Fruit fly (Drosophila melanogaster) whole organism, embryonic: ENCODE results near the gene mei-218.

Experiments
- CG10209 ChIP-seq: fragments of 200-800 bp; sonication (Bioruptor generic); optimal IDR thresholded peaks from 3 replicates; lab custom pipeline; 2017; ENCODE audit warnings: missing biosample characterization, mild to moderate bottlenecking, missing genetic modification characterization, missing genetic modification reagents
- CG10654 ChIP-seq: fragments of 200-800 bp; sonication (Bioruptor generic); optimal IDR thresholded peaks from 2 replicates; lab custom pipeline; 2016; ENCODE audit warnings: missing biosample characterization, missing genetic modification characterization
- CG11695 ChIP-seq: fragments of 200-800 bp; sonication (Bioruptor generic); IDR thresholded peaks from 3 replicates; pipeline ENCODE4 v1.3.6; 2022; ENCODE audit warnings: missing biosample characterization, missing genetic modification characterization
- CG12744 ChIP-seq: fragments of 200-800 bp; sonication (Bioruptor generic); optimal IDR thresholded peaks from 2 replicates; lab custom pipeline; 2016; ENCODE audit warnings: missing biosample characterization, missing genetic modification characterization
- CG15269 ChIP-seq: fragments of 200-800 bp; sonication (Bioruptor generic); optimal IDR thresholded peaks from 2 replicates; lab custom pipeline; 2018; ENCODE audit warnings: missing biosample characterization, mild to moderate bottlenecking, missing genetic modification characterization, moderate library complexity
- CG17186 ChIP-seq: fragments of 200-800 bp; sonication (Bioruptor generic); optimal IDR thresholded peaks from 3 replicates; lab custom pipeline; 2017; ENCODE audit warnings: missing biosample characterization, missing genetic modification reagents, missing genetic modification characterization
- CG17361 ChIP-seq: fragments of 200-800 bp; sonication (Bioruptor generic); IDR thresholded peaks from 3 replicates; pipeline ENCODE4 v1.3.6; 2022; ENCODE audit warnings: missing biosample characterization, missing genetic modification characterization
- CG2678 ChIP-seq: fragments of 200-800 bp; sonication (Bioruptor generic); optimal IDR thresholded peaks from 3 replicates; lab custom pipeline; 2019; ENCODE audit warnings: missing biosample characterization, mild to moderate bottlenecking, missing genetic modification characterization, moderate library complexity
- CG31388 ChIP-seq: fragments of 200-800 bp; sonication (Bioruptor generic); optimal IDR thresholded peaks from 2 replicates; lab custom pipeline; 2016; ENCODE audit warnings: missing biosample characterization, missing genetic modification characterization
- CG3163 ChIP-seq: fragments of 200-800 bp; sonication (Bioruptor generic); optimal IDR thresholded peaks from 3 replicates; lab custom pipeline; 2016; ENCODE audit warnings: missing biosample characterization, missing genetic modification characterization
- CG3407 ChIP-seq: fragments of 200-800 bp; sonication (Bioruptor generic); optimal IDR thresholded peaks from 2 replicates; lab custom pipeline; 2018; ENCODE audit warnings: missing biosample characterization, mild to moderate bottlenecking, missing genetic modification characterization
- CG3838 ChIP-seq: fragments of 200-800 bp; sonication (Bioruptor generic); optimal IDR thresholded peaks from 3 replicates; lab custom pipeline; 2016; ENCODE audit warnings: missing biosample characterization, missing genetic modification characterization
- CG4730 ChIP-seq: fragments of 200-800 bp; sonication (Bioruptor generic); IDR thresholded peaks from 2 replicates; pipeline ENCODE4 v1.3.6; 2022; ENCODE audit warnings: missing biosample characterization, missing genetic modification characterization
- CG4854 ChIP-seq: fragments of 200-800 bp; sonication (Bioruptor generic); optimal IDR thresholded peaks from 2 replicates; lab custom pipeline; 2016; ENCODE audit warnings: missing biosample characterization, missing genetic modification characterization, inconsistent platforms
- CG6854 ChIP-seq: fragments of 200-800 bp; sonication (Bioruptor generic); optimal IDR thresholded peaks from 3 replicates; lab custom pipeline; 2017; ENCODE audit warnings: missing biosample characterization, mild to moderate bottlenecking, missing genetic modification characterization
- CG7963 ChIP-seq: fragments of 200-800 bp; sonication (Bioruptor generic); IDR thresholded peaks from 3 replicates; pipeline ENCODE4 v1.3.6; 2022; ENCODE audit warnings: missing biosample characterization, missing genetic modification characterization; ENCODE audit not compliant: partially characterized antibody
- CG8944 ChIP-seq: fragments of 200-800 bp; sonication (Bioruptor generic); optimal IDR thresholded peaks from 3 replicates; lab custom pipeline; 2016; ENCODE audit warnings: missing biosample characterization, missing genetic modification characterization
- Chrac-16 ChIP-seq: fragments of 200-800 bp; sonication (Bioruptor generic); optimal IDR thresholded peaks from 3 replicates; lab custom pipeline; 2016; ENCODE audit warnings: missing biosample characterization, missing genetic modification characterization
- Fer3 ChIP-seq: fragments of 200-800 bp; sonication (Bioruptor generic); optimal IDR thresholded peaks from 2 replicates; lab custom pipeline; 2018; ENCODE audit warnings: missing biosample characterization, mild to moderate bottlenecking, missing genetic modification characterization, moderate library complexity
- HLH3B ChIP-seq: fragments of 200-800 bp; sonication (Bioruptor generic); IDR thresholded peaks from 2 replicates; pipeline ENCODE4 v1.3.6; 2022; ENCODE audit warnings: missing biosample characterization, missing genetic modification characterization
- Hsf ChIP-seq: fragments of 200-800 bp; sonication (Bioruptor generic); optimal IDR thresholded peaks from 3 replicates; lab custom pipeline; 2016; ENCODE audit warnings: missing biosample characterization, missing genetic modification characterization
- Usf ChIP-seq: fragments of 200-800 bp; sonication (Bioruptor generic); optimal IDR thresholded peaks from 2 replicates; lab custom pipeline; 2017; ENCODE audit warnings: missing genotype, missing biosample characterization, missing genetic modification characterization
- Xrp1 ChIP-seq: fragments of 200-800 bp; sonication (Bioruptor generic); IDR thresholded peaks from 2 replicates; pipeline ENCODE4 v1.3.6; 2022; ENCODE audit warnings: missing biosample characterization, missing genetic modification characterization
- abd-A ChIP-seq: fragments of 200-800 bp; sonication (Bioruptor generic); optimal IDR thresholded peaks from 3 replicates; lab custom pipeline; 2019; ENCODE audit warnings: missing biosample characterization, mild to moderate bottlenecking, missing genetic modification characterization, moderate library complexity
- cad ChIP-seq: fragments of >200 bp; optimal IDR thresholded peaks from 2 replicates; lab custom pipeline; 2017; ENCODE audit warnings: missing biosample characterization, missing genetic modification characterization
- caup ChIP-seq: fragments of 200-800 bp; sonication (Bioruptor generic); optimal IDR thresholded peaks from 3 replicates; lab custom pipeline; 2017; ENCODE audit warnings: missing biosample characterization, mild to moderate bottlenecking, missing genetic modification characterization, moderate library complexity; ENCODE audit not compliant: severe bottlenecking
- ci ChIP-seq: fragments of 200-800 bp; sonication (Bioruptor generic); IDR thresholded peaks from 3 replicates; pipeline ENCODE4 v1.3.6; 2022; ENCODE audit warnings: missing biosample characterization, missing genetic modification characterization
- crc ChIP-seq: fragments of 200-800 bp; sonication (Bioruptor generic); optimal IDR thresholded peaks from 2 replicates; lab custom pipeline; 2016; ENCODE audit warnings: missing biosample characterization, missing genetic modification characterization
- ewg ChIP-seq: fragments of 200-800 bp; sonication (Bioruptor generic); optimal IDR thresholded peaks from 3 replicates; lab custom pipeline; 2017; ENCODE audit warnings: mild to moderate bottlenecking, missing biosample characterization, missing genetic modification reagents, missing genetic modification characterization
- exex ChIP-seq: fragments of 200-800 bp; sonication (Bioruptor generic); optimal IDR thresholded peaks from 4 replicates; lab custom pipeline; 2018; ENCODE audit warnings: missing biosample characterization, mild to moderate bottlenecking, missing genetic modification characterization, moderate library complexity
- fd3F ChIP-seq: fragments of 200-800 bp; sonication (Bioruptor generic); optimal IDR thresholded peaks from 2 replicates; lab custom pipeline; 2018; ENCODE audit warnings: missing biosample characterization, mild to moderate bottlenecking, missing genetic modification characterization, moderate library complexity
- fd96Cb ChIP-seq: fragments of 200-800 bp; sonication (Bioruptor generic); optimal IDR thresholded peaks from 2 replicates; lab custom pipeline; 2018; ENCODE audit warnings: missing biosample characterization, mild to moderate bottlenecking, missing genetic modification characterization, moderate library complexity
- gcm ChIP-seq: fragments of 200-800 bp; sonication (Bioruptor generic); optimal IDR thresholded peaks from 2 replicates; lab custom pipeline; 2019; ENCODE audit warnings: missing biosample characterization, mild to moderate bottlenecking, missing genetic modification characterization, moderate library complexity
- gsb-n ChIP-seq: fragments of 200-800 bp; sonication (Bioruptor generic); optimal IDR thresholded peaks from 3 replicates; lab custom pipeline; 2018; ENCODE audit warnings: missing biosample characterization, mild to moderate bottlenecking, missing genetic modification characterization
- hb ChIP-seq: fragments of 200-800 bp; sonication (Bioruptor generic); IDR thresholded peaks from 3 replicates; pipeline ENCODE4 v1.3.6; 2022; ENCODE audit warnings: missing biosample characterization, missing genetic modification characterization; ENCODE audit not compliant: partially characterized antibody
- lola ChIP-seq, 3 experiments: fragments of >200 bp in 2 of 3; fragments of 200-800 bp in 1 of 3; sonication (Bioruptor generic) in 1 of 3; optimal IDR thresholded peaks; 2 replicates each; lab custom pipeline; 2017 to 2019; ENCODE audit warnings: missing biosample characterization in 3 of 3, missing genetic modification characterization in 3 of 3, mild to moderate bottlenecking in 1 of 3, moderate library complexity in 1 of 3
- mld ChIP-seq: fragments of 200-800 bp; sonication (Bioruptor generic); IDR thresholded peaks from 3 replicates; pipeline ENCODE4 v1.3.6; 2022; ENCODE audit warnings: missing biosample characterization, missing genetic modification characterization; ENCODE audit not compliant: partially characterized antibody
- peb ChIP-seq: fragments of 200-800 bp; sonication (Bioruptor generic); IDR thresholded peaks from 2 replicates; pipeline ENCODE4 v1.3.6; 2022; ENCODE audit warnings: missing biosample characterization, missing genetic modification characterization
- schlank ChIP-seq: fragments of 200-800 bp; sonication (Bioruptor generic); optimal IDR thresholded peaks from 2 replicates; lab custom pipeline; 2018; ENCODE audit warnings: missing biosample characterization, mild to moderate bottlenecking, missing genetic modification characterization
- sd ChIP-seq: fragments of 200-800 bp; sonication (Bioruptor generic); optimal IDR thresholded peaks from 3 replicates; lab custom pipeline; 2018; ENCODE audit warnings: missing biosample characterization, mild to moderate bottlenecking, missing genetic modification characterization, moderate library complexity
- sens-2 ChIP-seq: fragments of 200-800 bp; sonication (Bioruptor generic); IDR thresholded peaks from 2 replicates; pipeline ENCODE4 v1.3.6; 2022; ENCODE audit warnings: missing biosample characterization, missing genetic modification characterization
- sim ChIP-seq: fragments of 200-800 bp; sonication (Bioruptor generic); IDR thresholded peaks from 2 replicates; pipeline ENCODE4 v1.3.6; 2022; ENCODE audit warnings: missing biosample characterization, missing genetic modification characterization
- ttk ChIP-seq: fragments of 200-800 bp; sonication (Bioruptor generic); IDR thresholded peaks from 2 replicates; pipeline ENCODE4 v2.1.2; 2022; ENCODE audit warnings: missing biosample characterization, missing genetic modification characterization
- vvl ChIP-seq: fragments of 200-800 bp; sonication (Bioruptor generic); IDR thresholded peaks from 2 replicates; pipeline ENCODE4 v1.3.6; 2022; ENCODE audit warnings: missing biosample characterization, missing genetic modification characterization
- wdn ChIP-seq: fragments of 200-800 bp; sonication (Bioruptor generic); IDR thresholded peaks from 2 replicates; pipeline ENCODE4 v1.3.6; 2022; ENCODE audit warnings: missing biosample characterization, missing genetic modification characterization

mei-218 gene

DNA sequence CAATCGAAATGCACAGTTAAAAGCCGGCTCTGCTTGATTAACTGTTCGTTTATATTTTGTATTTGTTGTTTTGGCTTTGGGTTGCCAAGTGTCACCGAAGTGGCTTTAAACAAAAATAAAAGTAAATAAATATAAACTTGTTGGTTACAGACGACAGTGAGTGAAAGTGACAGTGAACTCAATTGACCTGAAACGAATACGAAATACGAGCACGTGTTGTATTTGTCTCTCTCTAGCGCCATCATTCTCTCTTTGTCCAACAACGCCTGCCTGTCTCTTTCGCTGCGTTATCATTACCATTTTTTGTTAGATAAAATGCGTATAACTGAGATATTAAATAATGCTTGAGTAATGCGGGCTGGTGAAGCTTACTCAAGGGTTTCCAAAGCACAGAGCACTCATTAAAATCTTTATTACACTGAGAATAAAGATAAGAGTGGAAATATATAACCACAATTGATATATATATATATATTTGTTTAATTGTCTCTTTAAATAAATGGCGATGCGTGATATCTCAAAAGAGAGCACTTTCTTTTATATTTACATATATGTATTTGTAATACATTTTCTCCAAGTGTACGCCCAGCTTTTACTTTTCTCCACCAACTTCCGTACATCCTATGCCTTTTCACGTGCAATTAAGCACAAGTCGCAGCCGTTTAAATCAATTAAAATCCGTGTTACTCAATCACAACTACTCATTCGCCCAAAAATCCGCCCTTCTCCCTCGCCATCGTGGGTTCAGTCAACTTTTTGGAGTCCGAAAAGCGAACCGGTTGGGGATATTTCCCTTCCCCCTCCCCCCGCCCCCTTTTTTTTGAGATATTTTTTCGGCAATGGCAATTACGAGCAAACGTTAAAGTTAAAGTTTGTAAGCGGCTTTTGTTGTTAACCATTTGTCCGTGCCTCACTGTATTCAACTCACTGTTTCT, 38.7 kb upstream of the mei-218 start (continued):
- TF ChIP-seq Fer3 (tag; lab: Kevin White, UChicago) (peak; percentile 23), CG3838 (GFP tag; lab: Kevin White, UChicago) (no peak), fd3F (GFP tag; lab: Kevin White, UChicago) (peak; percentile 8), Usf (GFP tag; lab: Kevin White, UChicago) (no peak), abd-A (no peak), CG12744 (GFP tag; lab: Kevin White, UChicago) (no peak), Xrp1 (GFP tag; lab: Robert Waterston, UW) (peak; percentile 45; the same call in 1 of the 2 replicates)

DNA sequence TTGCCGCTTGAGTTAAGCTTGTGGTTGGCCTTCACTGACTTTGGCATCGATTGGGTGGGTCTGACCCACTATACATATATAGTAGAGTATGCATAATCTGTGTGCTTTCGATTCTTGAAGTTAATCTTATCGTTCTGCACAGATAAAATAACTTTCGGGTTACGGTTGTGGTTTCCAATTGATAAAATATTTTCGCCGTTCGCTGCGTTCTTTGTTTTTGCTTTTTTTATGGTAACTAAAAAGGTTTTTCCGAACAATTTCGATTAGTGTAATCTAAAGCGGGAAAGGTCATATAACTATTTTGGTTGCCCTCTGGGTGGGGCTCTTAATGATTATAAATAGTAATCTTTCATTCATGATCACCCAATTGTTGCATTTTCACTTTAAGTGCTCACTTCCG, 37.7 kb upstream of the mei-218 start:
- no peak for TF ChIP-seq CG10209
- peak; percentile 75 for TF ChIP-seq sd
- no peak for TF ChIP-seq gsb-n (tag; lab: Kevin White, UChicago)
- TF ChIP-seq CG15269: no peak
- no peak for TF ChIP-seq CG10654 (GFP tag; lab: Kevin White, UChicago)
- TF ChIP-seq Fer3 (tag; lab: Kevin White, UChicago): no peak
- TF ChIP-seq exex (tag; lab: Kevin White, UChicago): peak; percentile 62

DNA sequence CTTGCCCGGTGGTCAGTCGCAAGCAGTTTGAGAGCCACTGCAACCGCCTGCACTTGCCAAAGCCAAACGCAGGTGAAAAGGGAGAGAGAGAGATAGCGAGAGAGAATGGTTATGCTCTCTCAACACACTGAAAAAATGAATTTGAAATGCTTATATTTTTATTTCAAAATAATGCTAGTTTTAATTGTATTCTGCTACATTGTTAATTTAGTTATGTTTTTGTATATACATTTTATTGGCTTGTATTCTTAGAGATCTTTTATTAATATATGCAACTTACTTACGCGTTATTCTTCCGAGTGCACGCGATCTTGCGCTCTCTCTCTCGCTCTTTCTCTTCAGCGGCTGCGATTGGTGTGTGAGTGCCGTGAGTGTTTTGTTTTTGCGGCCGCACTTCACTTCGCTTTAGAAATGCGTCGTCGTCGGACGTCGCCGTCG, 35.7 kb upstream of the mei-218 start:
- TF ChIP-seq CG4730 (peak; percentile 99), CG3407 (no peak), CG4854 (GFP tag; lab: Kevin White, UChicago) (peak; percentile 91), lola (GFP tag; optimal IDR thresholded peaks at IDR 0.05; lab: Kevin White, UChicago) (no peak), CG31388 (GFP tag; lab: Kevin White, UChicago) (peak; percentile 93), peb (GFP tag; lab: Robert Waterston, UW) (peak; percentile 98), caup (GFP tag; lab: Kevin White, UChicago) (peak; percentile 96), ci (GFP tag; lab: Robert Waterston, UW) (peak; percentile 88), CG7963 (GFP tag; lab: Robert Waterston, UW) (no peak), CG3163 (GFP tag; lab: Kevin White, UChicago) (peak; percentile 18), hb (GFP tag; lab: Robert Waterston, UW) (no peak), CG2678 (tag; lab: Kevin White, UChicago) (peak; percentile 98), cad (GFP tag; lab: Kevin White, UChicago) (peak; percentile 61), Chrac-16 (GFP tag; lab: Kevin White, UChicago) (no peak), wdn (GFP tag; lab: Robert Waterston, UW) (no peak), CG17186 (peak; percentile 81), schlank (tag; lab: Kevin White, UChicago) (peak; percentile 86), crc (peak; percentile 84), CG11695 (GFP tag; lab: Robert Waterston, UW) (peak; percentile 99), ewg (no peak), mld (GFP tag; lab: Robert Waterston, UW) (no peak), CG17361 (peak; percentile 96), CG6854 (GFP tag; lab: Kevin White, UChicago) (peak; percentile 95), HLH3B (GFP tag; lab: Robert Waterston, UW) (peak; percentile 99), CG8944 (no peak), sens-2 (GFP tag; lab: Robert Waterston, UW) (peak; percentile 94), Hsf (GFP tag; lab: Kevin White, UChicago) (peak; percentile 79), vvl (GFP tag; lab: Robert Waterston, UW) (peak; percentile 100), sim (GFP tag; lab: Robert Waterston, UW) (peak; percentile 99), fd96Cb (tag; lab: Kevin White, UChicago) (peak; percentile 98), gcm (GFP tag; lab: Kevin White, UChicago) (no peak), ttk (GFP tag; lab: Robert Waterston, UW) (peak; percentile 99)
